Fruit fly (Drosophila melanogaster) whole organism, embryonic: ENCODE measurements around the gene Tpst.

ENCODE experiments used
- Adf1 ChIP-seq: fragments of 200-800 bp; sonication (Bioruptor generic); IDR thresholded peaks from 2 replicates; pipeline ENCODE4 v1.3.6; 2022; ENCODE audit warnings: missing biosample characterization, missing genetic modification characterization
- Awh ChIP-seq: fragments of 200-800 bp; sonication (Bioruptor generic); IDR thresholded peaks from 2 replicates; pipeline ENCODE4, ENCODE4 v1.3.6; 2022; ENCODE audit warnings: missing biosample characterization, missing genetic modification characterization
- C15 ChIP-seq: fragments of 200-800 bp; sonication (Bioruptor generic); IDR thresholded peaks from 3 replicates; pipeline ENCODE4 v1.3.6; 2022; ENCODE audit warnings: missing biosample characterization, missing genetic modification characterization
- CG10274 ChIP-seq: fragments of 200-800 bp; sonication (Bioruptor generic); optimal IDR thresholded peaks from 3 replicates; lab custom pipeline; 2017; ENCODE audit warnings: missing biosample characterization, mild to moderate bottlenecking, missing genetic modification characterization
- CG12659 ChIP-seq: fragments of 200-800 bp; sonication (Bioruptor generic); optimal IDR thresholded peaks from 3 replicates; lab custom pipeline; 2017; ENCODE audit warnings: mild to moderate bottlenecking, missing biosample characterization, missing genetic modification reagents, missing genetic modification characterization
- CG14710 ChIP-seq: fragments of 200-800 bp; sonication (Bioruptor generic); optimal IDR thresholded peaks from 3 replicates; lab custom pipeline; 2019; ENCODE audit warnings: missing biosample characterization, mild to moderate bottlenecking, missing genetic modification characterization, moderate library complexity
- CG17829 ChIP-seq: fragments of 200-800 bp; optimal IDR thresholded peaks from 2 replicates; lab custom pipeline; 2019; ENCODE audit warnings: missing biosample characterization, mild to moderate bottlenecking, missing genetic modification characterization, moderate library complexity
- CG3407 ChIP-seq: fragments of 200-800 bp; sonication (Bioruptor generic); optimal IDR thresholded peaks from 2 replicates; lab custom pipeline; 2018; ENCODE audit warnings: missing biosample characterization, mild to moderate bottlenecking, missing genetic modification characterization
- CG3847 ChIP-seq: fragments of 200-800 bp; sonication (Bioruptor generic); IDR thresholded peaks from 2 replicates; pipeline ENCODE4 v1.3.6; 2022; ENCODE audit warnings: missing biosample characterization, missing genetic modification characterization
- CG4282 ChIP-seq: fragments of 200-800 bp; sonication (Bioruptor generic); optimal IDR thresholded peaks from 2 replicates; lab custom pipeline; 2016; ENCODE audit warnings: missing biosample characterization, missing genetic modification characterization
- CG4854 ChIP-seq: fragments of 200-800 bp; sonication (Bioruptor generic); optimal IDR thresholded peaks from 2 replicates; lab custom pipeline; 2016; ENCODE audit warnings: missing biosample characterization, missing genetic modification characterization, inconsistent platforms
- CG7556 ChIP-seq: fragments of 200-800 bp; sonication (Bioruptor generic); optimal IDR thresholded peaks from 2 replicates; lab custom pipeline; 2017; ENCODE audit warnings: missing biosample characterization, mild to moderate bottlenecking, missing genetic modification characterization
- CG8281 ChIP-seq: fragments of 200-800 bp; sonication (Bioruptor generic); optimal IDR thresholded peaks from 2 replicates; lab custom pipeline; 2018; ENCODE audit warnings: missing biosample characterization, mild to moderate bottlenecking, missing genetic modification characterization, moderate library complexity
- CG8290 ChIP-seq, 3 experiments: fragments of 200-800 bp; sonication (Bioruptor generic); optimal IDR thresholded peaks; 2 replicates each; lab custom pipeline; 2016 to 2019; ENCODE audit warnings: missing biosample characterization in 3 of 3, missing genetic modification characterization in 3 of 3, mild to moderate bottlenecking in 2 of 3, moderate library complexity in 1 of 3
- Doc2 ChIP-seq: fragments of 200-800 bp; sonication (Bioruptor generic); IDR thresholded peaks from 2 replicates; pipeline ENCODE4 v1.3.6; 2022; ENCODE audit warnings: missing biosample characterization, missing genetic modification characterization
- Doc3 ChIP-seq: fragments of 200-800 bp; sonication (Bioruptor generic); IDR thresholded peaks from 3 replicates; pipeline ENCODE4 v1.3.6; 2022; ENCODE audit warnings: missing biosample characterization, missing genetic modification characterization; ENCODE audit not compliant: partially characterized antibody
- GATAe ChIP-seq: fragments of 200-800 bp; sonication (Bioruptor generic); conservative IDR thresholded peaks from 2 replicates; pipeline ENCODE4 v1.3.6; 2022; ENCODE audit warnings: missing biosample characterization, missing genetic modification characterization
- H2.0 ChIP-seq: fragments of 200-800 bp; sonication (Bioruptor generic); IDR thresholded peaks from 2 replicates; pipeline ENCODE4 v1.3.6; 2022; ENCODE audit warnings: missing biosample characterization, missing genetic modification characterization
- HLHmδ ChIP-seq: fragments of 200-800 bp; sonication (Bioruptor generic); optimal IDR thresholded peaks from 2 replicates; lab custom pipeline; 2018; ENCODE audit warnings: missing biosample characterization, mild to moderate bottlenecking, missing genetic modification characterization, moderate library complexity
- Neu2 ChIP-seq: fragments of 200-800 bp; sonication (Bioruptor generic); optimal IDR thresholded peaks from 3 replicates; lab custom pipeline; 2016; ENCODE audit warnings: missing biosample characterization, missing genetic modification characterization, borderline replicate concordance
- Nf-YB ChIP-seq: fragments of 200-800 bp; sonication (Bioruptor generic); optimal IDR thresholded peaks from 3 replicates; lab custom pipeline; 2019; ENCODE audit warnings: missing biosample characterization, mild to moderate bottlenecking, missing genetic modification characterization, moderate library complexity
- Pdp1 ChIP-seq, 2 experiments: fragments of 200-800 bp; sonication (Bioruptor generic); optimal IDR thresholded peaks; 3 replicates each; lab custom pipeline; 2016; ENCODE audit warnings: missing biosample characterization in 2 of 2, missing genetic modification characterization in 2 of 2, mild to moderate bottlenecking in 1 of 2, moderate library complexity in 1 of 2
- Vsx1 ChIP-seq: fragments of 200-800 bp; sonication (Bioruptor generic); optimal IDR thresholded peaks from 2 replicates; lab custom pipeline; 2017; ENCODE audit warnings: missing biosample characterization, mild to moderate bottlenecking, missing genetic modification characterization, missing genetic modification reagents
- YL-1 ChIP-seq: fragments of 200-800 bp; sonication (Bioruptor generic); optimal IDR thresholded peaks from 3 replicates; lab custom pipeline; 2017; ENCODE audit warnings: missing biosample characterization, mild to moderate bottlenecking, missing genetic modification characterization
- cg ChIP-seq: fragments of 200-800 bp; sonication (Bioruptor generic); optimal IDR thresholded peaks from 3 replicates; lab custom pipeline; 2019; ENCODE audit warnings: missing biosample characterization, mild to moderate bottlenecking, missing genetic modification characterization, moderate library complexity
- chn ChIP-seq: fragments of 200-800 bp; sonication (Bioruptor generic); optimal IDR thresholded peaks from 2 replicates; lab custom pipeline; 2016; ENCODE audit warnings: missing biosample characterization, missing genetic modification characterization
- crol ChIP-seq: fragments of 200-800 bp; sonication (Bioruptor generic); IDR thresholded peaks from 2 replicates; pipeline ENCODE4 v1.3.6; 2022; ENCODE audit warnings: missing biosample characterization, missing genetic modification characterization
- da ChIP-seq: fragments of 200-800 bp; sonication (Bioruptor generic); optimal IDR thresholded peaks from 2 replicates; lab custom pipeline; 2016; ENCODE audit warnings: missing biosample characterization, missing genetic modification characterization
- dati ChIP-seq: fragments of 200-800 bp; sonication (Bioruptor generic); IDR thresholded peaks from 2 replicates; pipeline ENCODE4 v1.3.6; 2022; ENCODE audit warnings: missing biosample characterization, missing genetic modification characterization
- esg ChIP-seq: fragments of 200-800 bp; sonication (Bioruptor generic); conservative IDR thresholded peaks from 2 replicates; pipeline ENCODE4 v1.3.6; 2022; ENCODE audit warnings: missing biosample characterization, missing genetic modification characterization
- insv ChIP-seq, 2 experiments: fragments of 200-800 bp; sonication (Bioruptor generic); optimal IDR thresholded peaks; 3 replicates each; lab custom pipeline; 2016 to 2018; ENCODE audit warnings: missing biosample characterization in 2 of 2, missing genetic modification characterization in 2 of 2
- inv ChIP-seq: fragments of 200-800 bp; sonication (Bioruptor generic); IDR thresholded peaks from 2 replicates; pipeline ENCODE4 v1.3.6; 2022; ENCODE audit warnings: missing biosample characterization, missing genetic modification characterization; ENCODE audit not compliant: partially characterized antibody
- jigr1 ChIP-seq: fragments of 200-800 bp; sonication (Bioruptor generic); IDR thresholded peaks from 3 replicates; pipeline ENCODE4 v1.3.6; 2022; ENCODE audit warnings: missing biosample characterization, missing genetic modification characterization
- knrl ChIP-seq: fragments of 200-800 bp; sonication (Bioruptor generic); IDR thresholded peaks from 3 replicates; pipeline ENCODE4 v1.3.6; 2022; ENCODE audit warnings: missing biosample characterization, missing genetic modification characterization; ENCODE audit not compliant: partially characterized antibody
- lov ChIP-seq, 2 experiments: fragments of 200-800 bp in 1 of 2; fragments of >200 bp in 1 of 2; sonication (Bioruptor generic) in 1 of 2; IDR thresholded peaks in 1 of 2; optimal IDR thresholded peaks in 1 of 2; 2 replicates in 1 of 2; 3 replicates in 1 of 2; pipeline versions ENCODE4 v1.3.6 to Lab custom; 2017 to 2022; ENCODE audit warnings: missing biosample characterization in 1 of 2, missing genetic modification characterization in 1 of 2
- mld ChIP-seq: fragments of 200-800 bp; sonication (Bioruptor generic); IDR thresholded peaks from 3 replicates; pipeline ENCODE4 v1.3.6; 2022; ENCODE audit warnings: missing biosample characterization, missing genetic modification characterization; ENCODE audit not compliant: partially characterized antibody
- nmo ChIP-seq: fragments of 200-800 bp; sonication (Bioruptor generic); optimal IDR thresholded peaks from 2 replicates; lab custom pipeline; 2018; ENCODE audit warnings: missing biosample characterization, mild to moderate bottlenecking, missing genetic modification characterization, moderate library complexity
- phol ChIP-seq: fragments of 200-800 bp; sonication (Bioruptor generic); optimal IDR thresholded peaks from 3 replicates; lab custom pipeline; 2018; ENCODE audit warnings: missing biosample characterization, mild to moderate bottlenecking, missing genetic modification characterization, moderate library complexity
- rib ChIP-seq: fragments of 200-800 bp; sonication (Bioruptor generic); IDR thresholded peaks from 2 replicates; pipeline ENCODE4 v1.3.6; 2022; ENCODE audit warnings: missing biosample characterization, missing genetic modification characterization
- ssp ChIP-seq: fragments of 200-800 bp; sonication (Bioruptor generic); IDR thresholded peaks from 2 replicates; pipeline ENCODE4 v1.3.6; 2022; ENCODE audit warnings: missing biosample characterization, missing genetic modification characterization
- sug ChIP-seq: fragments of 200-800 bp; optimal IDR thresholded peaks from 2 replicates; lab custom pipeline; 2019; ENCODE audit warnings: missing biosample characterization, mild to moderate bottlenecking, missing genetic modification characterization, moderate library complexity
- tin ChIP-seq: fragments of 200-800 bp; sonication (Bioruptor generic); optimal IDR thresholded peaks from 3 replicates; lab custom pipeline; 2016; ENCODE audit warnings: missing biosample characterization, missing genetic modification characterization
- toy ChIP-seq: fragments of 200-800 bp; sonication (Bioruptor generic); IDR thresholded peaks from 2 replicates; pipeline ENCODE4 v1.3.6; 2022; ENCODE audit warnings: missing biosample characterization, missing genetic modification characterization
- ttk ChIP-seq: fragments of 200-800 bp; sonication (Bioruptor generic); IDR thresholded peaks from 2 replicates; pipeline ENCODE4 v2.1.2; 2022; ENCODE audit warnings: missing biosample characterization, missing genetic modification characterization
- zen2 ChIP-seq: fragments of 200-800 bp; sonication (Bioruptor generic); IDR thresholded peaks from 3 replicates; pipeline ENCODE4 v1.3.6; 2022; ENCODE audit warnings: missing biosample characterization, missing genetic modification characterization; ENCODE audit not compliant: partially characterized antibody
- zfh2 ChIP-seq: fragments of 200-800 bp; sonication (Bioruptor generic); optimal IDR thresholded peaks from 2 replicates; lab custom pipeline; 2016; ENCODE audit warnings: missing biosample characterization, missing genetic modification characterization

The Tpst gene

dm6 chrX:13611884-13612283 lies 48.3 kb downstream of the Tpst start, which contains the start of the genes Ndc80 and BthD (continued):
- no peak for TF ChIP-seq cg (GFP tag; lab: Kevin White, UChicago)
- peak; percentile 12 for TF ChIP-seq CG12659 (GFP tag; lab: Kevin White, UChicago)
- peak; percentile 43 for TF ChIP-seq YL-1
- TF ChIP-seq inv (GFP tag; lab: Robert Waterston, UW), result no peak
- no peak for TF ChIP-seq tin (GFP tag; lab: Kevin White, UChicago)
- 0 out of 3 replicates have a peak, but pooled peaks have one; percentile 47 for TF ChIP-seq mld
- no peak for TF ChIP-seq da
- no peak for TF ChIP-seq CG3407 (GFP tag; lab: Kevin White, UChicago)
- TF ChIP-seq Neu2, result no peak
- no peak for TF ChIP-seq Pdp1 (GFP tag; optimal IDR thresholded peaks at IDR 0.05; lab: Kevin White, UChicago)
- TF ChIP-seq Awh (GFP tag; lab: Robert Waterston, UW), result no peak
- TF ChIP-seq CG4282 (GFP tag; lab: Kevin White, UChicago), result no peak
- TF ChIP-seq GATAe (GFP tag; lab: Robert Waterston, UW), result no peak
- no peak for TF ChIP-seq zfh2 (GFP tag; lab: Kevin White, UChicago)
- no peak for TF ChIP-seq toy (GFP tag; lab: Robert Waterston, UW)
- no peak for TF ChIP-seq CG8281 (tag; lab: Kevin White, UChicago)
- no peak for TF ChIP-seq ssp (GFP tag; lab: Robert Waterston, UW)
- TF ChIP-seq CG17829 (tag; lab: Kevin White, UChicago), result no peak
- peak in 1 of 2 experiments; percentile 34 for TF ChIP-seq insv (GFP tag; optimal IDR thresholded peaks at IDR 0.05; lab: Kevin White, UChicago)
- no peak for TF ChIP-seq H2.0 (GFP tag; lab: Robert Waterston, UW)
- no peak for TF ChIP-seq CG4854 (GFP tag; lab: Kevin White, UChicago)
- TF ChIP-seq Nf-YB (GFP tag; lab: Kevin White, UChicago), result no peak
- TF ChIP-seq ttk (GFP tag; lab: Robert Waterston, UW), result no peak
- TF ChIP-seq CG8290 (GFP tag; optimal IDR thresholded peaks at IDR 0.05; lab: Kevin White, UChicago), result no peak
- TF ChIP-seq CG8290 (tag; optimal IDR thresholded peaks at IDR 0.05; lab: Kevin White, UChicago), result no peak
- TF ChIP-seq chn (GFP tag; lab: Kevin White, UChicago), result no peak
- no peak for TF ChIP-seq C15 (GFP tag; lab: Robert Waterston, UW)
- peak; percentile 47; the same call in 1 of the 2 replicates for TF ChIP-seq CG3847 (GFP tag; lab: Robert Waterston, UW)
- TF ChIP-seq zen2, result 0 out of 3 replicates have a peak, but pooled peaks have one; percentile 31
- TF ChIP-seq lov (optimal IDR thresholded peaks at IDR 0.05; lab: Kevin White, UChicago), result no peak
- TF ChIP-seq lov (GFP tag; IDR thresholded peaks at IDR 0.05; lab: Robert Waterston, UW), result no peak
- 0 out of 3 replicates have a peak, but pooled peaks have one; percentile 20 for TF ChIP-seq Doc3
- peak; percentile 14 for TF ChIP-seq nmo
- TF ChIP-seq HLHmδ, result no peak
- TF ChIP-seq CG7556, result no peak
- no peak for TF ChIP-seq dati
- peak; percentile 48 for TF ChIP-seq phol
- TF ChIP-seq rib (GFP tag; lab: Robert Waterston, UW), result no peak
- no peak for TF ChIP-seq CG10274 (GFP tag; lab: Kevin White, UChicago)
- no peak for TF ChIP-seq jigr1 (GFP tag; lab: Robert Waterston, UW)
- no peak for TF ChIP-seq Adf1
- TF ChIP-seq knrl (GFP tag; lab: Robert Waterston, UW), result peak; percentile 56
- TF ChIP-seq crol, result no peak
- TF ChIP-seq CG14710 (tag; lab: Kevin White, UChicago), result peak; percentile 43
- no peak for TF ChIP-seq sug
- no peak for TF ChIP-seq Doc2 (GFP tag; lab: Robert Waterston, UW)
- no peak for TF ChIP-seq Vsx1 (GFP tag; lab: Kevin White, UChicago)
- TF ChIP-seq esg (GFP tag; lab: Robert Waterston, UW), result no peak
- TF ChIP-seq, all 482 proteins: peak for 61
